Worm (Caenorhabditis elegans): Measurements from ENCODE around the gene F41B4.3.
A peak's percentile ranks its signal among the peaks of the same experiment; 100 is the strongest.

F41B4.3 gene

DNA sequence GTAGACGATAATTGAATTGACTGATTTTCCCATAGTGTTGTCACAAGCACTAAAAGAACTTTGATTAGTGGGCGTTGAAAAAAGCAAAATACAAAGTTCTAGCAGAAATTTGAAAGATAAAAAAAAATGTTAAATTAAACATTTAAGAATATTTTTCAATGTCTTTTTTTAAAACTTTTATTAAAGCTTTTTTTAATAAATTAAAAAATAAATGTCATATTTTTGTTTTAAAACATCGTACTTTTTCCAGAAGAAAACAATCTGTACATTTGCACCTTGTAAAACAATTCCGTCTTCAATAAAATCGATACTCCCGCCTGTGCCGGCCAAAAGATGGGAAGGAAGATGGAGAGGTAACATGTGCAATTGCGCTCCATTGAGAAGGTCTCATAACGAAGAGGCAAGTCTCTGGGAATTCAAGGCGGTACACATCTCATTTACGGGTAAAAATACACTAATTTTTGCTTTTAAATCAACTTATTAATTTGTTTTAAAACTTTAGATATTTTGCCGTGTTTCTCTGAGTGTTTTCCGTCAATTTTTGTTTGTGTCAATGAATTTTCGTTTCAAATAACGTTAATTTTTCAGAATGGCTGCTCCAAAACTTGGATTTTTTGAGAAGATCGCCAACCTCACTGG lies 4.9 kb upstream of the F41B4.3 start, which contains the start of the genes glr-6 and asg-2 (continued):
- TF ChIP-seq snpc-4 (tag; optimal IDR thresholded peaks at IDR 0.05) (peak; percentile 28), F16B12.6 (tag; optimal IDR thresholded peaks at IDR 0.05) (peak; percentile 37), fkh-10 (GFP tag; optimal IDR thresholded peaks at IDR 0.05) (peak; percentile 12), elt-2 (tag; optimal IDR thresholded peaks at IDR 0.05) (peak; percentile 27), nhr-12 (tag; optimal IDR thresholded peaks at IDR 0.05) (no peak), tbx-2 (tag; optimal IDR thresholded peaks at IDR 0.05) (peak; percentile 78), nhr-85 (tag) (peak; percentile 88), fkh-8 (tag; optimal IDR thresholded peaks at IDR 0.05) (peak; percentile 77), sptf-1 (tag; optimal IDR thresholded peaks at IDR 0.05) (no peak), ceh-63 (GFP tag; optimal IDR thresholded peaks at IDR 0.05) (no peak), fkh-4 (tag; optimal IDR thresholded peaks at IDR 0.05; ENCODE audit: borderline replicate concordance) (no peak), egl-27 (tag; optimal IDR thresholded peaks at IDR 0.05) (peak in 1 of 2 experiments; percentile 3), mep-1 (tag; optimal IDR thresholded peaks at IDR 0.05) (peak; percentile 91), grh-1 (GFP tag; IDR thresholded peaks at IDR 0.05) (peak; percentile 40), unc-30 (tag; optimal IDR thresholded peaks at IDR 0.05) (no peak), rnt-1 (tag; optimal IDR thresholded peaks at IDR 0.05) (peak; percentile 86), ets-5 (GFP tag; IDR thresholded peaks at IDR 0.05) (no peak), efl-1 (optimal IDR thresholded peaks at IDR 0.05) (peak; percentile 74 to 81), efl-1 (GFP tag; optimal IDR thresholded peaks at IDR 0.05 in 1 of 2) (peak; percentile 65 to 96), lin-14 (GFP tag; optimal IDR thresholded peaks at IDR 0.05) (peak; percentile 89), nhr-237 (tag; optimal IDR thresholded peaks at IDR 0.05) (peak; percentile 34), swsn-7 (tag; optimal IDR thresholded peaks at IDR 0.05) (peak; percentile 83), mdl-1 (tag; optimal IDR thresholded peaks at IDR 0.05) (peak in 1 of 2 experiments; percentile 84), ztf-11 (tag; optimal IDR thresholded peaks at IDR 0.05) (peak in 1 of 2 experiments; percentile 25), nhr-90 (tag; optimal IDR thresholded peaks at IDR 0.05; ENCODE audit: poor library complexity) (peak; percentile 78), lin-13 (GFP tag; optimal IDR thresholded peaks at IDR 0.05) (peak; percentile 78), elt-3 (tag; optimal IDR thresholded peaks at IDR 0.05) (peak in 3 of 6 experiments; percentile 26 to 70 (median 30))

DNA sequence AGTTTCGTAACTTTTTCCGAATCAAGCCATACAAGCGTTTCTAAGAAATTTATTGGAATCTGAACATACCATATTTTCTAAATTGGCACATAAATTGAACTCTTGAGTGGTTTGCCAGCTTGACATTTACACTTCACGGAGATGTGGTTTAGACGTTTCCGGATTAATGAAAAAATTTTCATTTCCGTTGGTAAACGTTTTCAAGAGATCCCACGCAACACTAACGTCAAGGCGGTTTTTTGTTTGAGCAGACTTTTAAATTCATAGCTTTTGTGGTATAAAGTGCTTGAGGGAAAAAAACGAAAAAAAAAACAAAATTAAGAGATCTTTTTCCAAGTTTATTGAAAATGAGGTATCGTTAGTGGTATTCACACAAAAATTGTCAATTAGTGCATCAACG lies 749 bp downstream of the F41B4.3 start, which contains the start of gene F41B4.2:
Gene F41B4.2, minus strand, starts transcription at position 101 of the 400 bp plus-strand sequence.
- TF ChIP-seq mep-1 (tag; optimal IDR thresholded peaks at IDR 0.05): no peak
- TF ChIP-seq pax-3 (tag; optimal IDR thresholded peaks at IDR 0.05): no peak
- no peak for TF ChIP-seq ztf-4 (tag; optimal IDR thresholded peaks at IDR 0.05)
- no peak for TF ChIP-seq fkh-10 (GFP tag; optimal IDR thresholded peaks at IDR 0.05)
- TF ChIP-seq rnt-1 (tag; optimal IDR thresholded peaks at IDR 0.05): no peak
- TF ChIP-seq vab-15 (tag; optimal IDR thresholded peaks at IDR 0.05): no peak
- no peak for TF ChIP-seq egl-27 (tag; optimal IDR thresholded peaks at IDR 0.05)
- no peak for TF ChIP-seq xbp-1 (tag; optimal IDR thresholded peaks at IDR 0.05)
- no peak for TF ChIP-seq F16B12.6 (tag; optimal IDR thresholded peaks at IDR 0.05)
- no peak for TF ChIP-seq C04F5.9 (tag; optimal IDR thresholded peaks at IDR 0.05)
- TF ChIP-seq unc-130 (tag; optimal IDR thresholded peaks at IDR 0.05): no peak
- no peak for TF ChIP-seq hlh-17 (GFP tag; optimal IDR thresholded peaks at IDR 0.05; ENCODE audit: borderline replicate concordance)
- no peak for TF ChIP-seq Y116A8C.19 (tag; optimal IDR thresholded peaks at IDR 0.05; ENCODE audit: borderline replicate concordance)
- no peak for TF ChIP-seq C34B4.2 (tag; optimal IDR thresholded peaks at IDR 0.05)
- TF ChIP-seq aly-2 (tag; optimal IDR thresholded peaks at IDR 0.05): no peak
- TF ChIP-seq nhr-76 (tag; optimal IDR thresholded peaks at IDR 0.05): no peak
- TF ChIP-seq lir-3 (tag; optimal IDR thresholded peaks at IDR 0.05; ENCODE audit: poor library complexity): no peak
- TF ChIP-seq nhr-237 (tag; optimal IDR thresholded peaks at IDR 0.05): no peak

- TF ChIP-seq ets-5 (GFP tag; IDR thresholded peaks at IDR 0.05) (no peak), lsy-2 (tag; optimal IDR thresholded peaks at IDR 0.05) (peak; percentile 21 to 61), snu-23 (GFP tag; optimal IDR thresholded peaks at IDR 0.05) (peak; percentile 67), egl-27 (tag; optimal IDR thresholded peaks at IDR 0.05) (no peak), F16B12.6 (tag; optimal IDR thresholded peaks at IDR 0.05) (no peak), nhr-11 (tag; optimal IDR thresholded peaks at IDR 0.05) (no peak), C34B4.2 (tag; optimal IDR thresholded peaks at IDR 0.05) (no peak), mep-1 (tag; optimal IDR thresholded peaks at IDR 0.05) (no peak), unc-130 (tag; optimal IDR thresholded peaks at IDR 0.05) (peak; percentile 66), aha-1 (tag; optimal IDR thresholded peaks at IDR 0.05) (no peak), nhr-237 (tag; optimal IDR thresholded peaks at IDR 0.05) (no peak), blmp-1 (tag; optimal IDR thresholded peaks at IDR 0.05) (no peak), lin-39 (tag; optimal IDR thresholded peaks at IDR 0.05) (peak; percentile 40), unc-30 (tag; optimal IDR thresholded peaks at IDR 0.05) (no peak), mdl-1 (tag; optimal IDR thresholded peaks at IDR 0.05) (peak in 1 of 2 experiments; percentile 37), nhr-84 (tag; optimal IDR thresholded peaks at IDR 0.05) (no peak), ceh-88 (GFP tag; IDR thresholded peaks at IDR 0.05) (no peak), irx-1 (tag; optimal IDR thresholded peaks at IDR 0.05) (no peak), Y116A8C.19 (tag; optimal IDR thresholded peaks at IDR 0.05; ENCODE audit: borderline replicate concordance) (no peak), swsn-7 (tag; optimal IDR thresholded peaks at IDR 0.05) (no peak)
Measured at ce11 chrX:6825840-6826239, 10.1 kb downstream of the F41B4.3 start, which contains the start of gene F41B4.1. TSS of gene F41B4.1 (minus strand) at chrX:6825862.

Measured in whole organism, L1 larva.